Worm (Caenorhabditis elegans) whole organism, L4 larva: ENCODE data around the gene cnnm-5.
"Not testable (repeated sequence)": the region's sequence is repeated elsewhere in the genome, so short reads cannot be mapped to it uniquely, and the experiment has no call there.

Source experiments
- aha-1 ChIP-seq: fragments of 150-350 bp; peaks from one replicate; lab custom pipeline; 2014; ENCODE audit warnings: missing biosample characterization, missing genetic modification characterization
- duxl-1 ChIP-seq: sonication (generic microtip); optimal IDR thresholded peaks from 2 replicates; lab custom pipeline; 2016; ENCODE audit warnings: mild to moderate bottlenecking, missing genetic modification characterization, moderate library complexity, missing compliant biosample characterization; ENCODE audit not compliant: poor library complexity
- egl-27 ChIP-seq: sonication (generic microtip); optimal IDR thresholded peaks from 3 replicates; lab custom pipeline; 2017; ENCODE audit warnings: missing biosample characterization, missing genetic modification reagents, missing genetic modification characterization
- lin-15B ChIP-seq: fragments of 150-350 bp; sonication (generic microtip); optimal IDR thresholded peaks from 3 replicates; lab custom pipeline; 2014; ENCODE audit warnings: missing biosample characterization, missing genetic modification characterization
- nhr-41 ChIP-seq: fragments of 200-800 bp; sonication (Bioruptor generic); IDR thresholded peaks from 2 replicates; pipeline ENCODE4 v1.3.6; 2022; ENCODE audit warnings: missing genetic modification reagents, missing genetic modification characterization, missing compliant biosample characterization
- snpc-4 ChIP-seq: fragments of 150-350 bp; optimal IDR thresholded peaks from 2 replicates; lab custom pipeline; 2014; ENCODE audit warnings: missing biosample characterization, missing genetic modification characterization
- unc-62 ChIP-seq, 3 experiments: fragments of 150-350 bp in 1 of 3; sonication (generic microtip); optimal IDR thresholded peaks in 2 of 3; peaks in 1 of 3; 1 replicate in 1 of 3; 2 replicates in 2 of 3; lab custom pipeline; 2014 to 2017; ENCODE audit warnings: missing biosample characterization in 3 of 3, missing genetic modification characterization in 3 of 3, missing genetic modification reagents in 3 of 3, missing genotype in 1 of 3
- zfp-2 ChIP-seq: sonication (generic microtip); optimal IDR thresholded peaks from 2 replicates; lab custom pipeline; 2016; ENCODE audit warnings: mild to moderate bottlenecking, missing genetic modification characterization, missing compliant biosample characterization

ce11 chrIII:3845708-3846107 lies 16.7 kb upstream of the cnnm-5 start:
- TF ChIP-seq snpc-4 (tag; lab: Kevin White, UChicago); egl-27; nhr-41; zfp-2 (tag; lab: Kevin White, UChicago); unc-62 (GFP tag; optimal IDR thresholded peaks at IDR 0.05 in 1 of 2; lab: Kevin White, UChicago); unc-62 (tag; optimal IDR thresholded peaks at IDR 0.05; lab: Kevin White, UChicago); aha-1; duxl-1 (tag; lab: Kevin White, UChicago); lin-15B: not testable (repeated sequence)
